Worm (Caenorhabditis elegans): Measurements from ENCODE around the gene F53A2.1.

The F53A2.1 gene

DNA sequence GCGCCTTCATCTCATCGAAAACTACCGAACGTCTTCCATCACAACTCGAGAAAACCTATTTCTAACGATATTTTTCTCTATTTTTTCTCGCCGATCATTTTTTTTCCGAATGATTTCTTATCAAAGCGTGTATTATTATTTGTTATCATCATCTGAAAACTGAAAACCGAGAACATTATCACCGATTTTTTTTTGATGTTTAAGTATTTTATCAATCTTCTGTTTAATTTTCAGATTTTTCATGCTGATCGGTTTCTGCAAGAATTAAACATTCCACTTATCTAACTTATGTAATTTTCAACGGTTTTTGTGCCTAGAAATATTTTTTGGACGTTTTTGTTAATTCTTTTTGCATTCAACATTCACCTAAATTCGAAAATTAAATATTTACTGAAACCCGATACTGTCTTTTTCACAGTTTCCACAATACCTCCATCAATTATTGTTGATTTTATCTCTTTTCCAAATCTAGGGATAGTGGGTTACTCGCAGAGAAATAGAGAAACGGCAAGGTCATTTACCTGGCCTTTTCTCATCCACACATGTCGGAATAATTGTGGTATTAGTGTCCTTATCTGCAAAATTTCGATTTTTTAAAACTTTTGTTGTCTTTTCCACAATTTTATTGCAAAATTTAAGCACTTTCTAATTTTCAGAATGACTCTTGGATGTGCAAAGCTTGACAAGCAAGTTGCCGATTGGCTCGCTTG, 25.8 kb downstream of the F53A2.1 start, which contains the start of gene pgm-2:
TSS of gene pgm-2 (plus strand) at position 657 of the 710 bp plus-strand sequence.
- TF ChIP-seq ref-1 (GFP tag; conservative IDR thresholded peaks at IDR 0.05) = no peak

DNA sequence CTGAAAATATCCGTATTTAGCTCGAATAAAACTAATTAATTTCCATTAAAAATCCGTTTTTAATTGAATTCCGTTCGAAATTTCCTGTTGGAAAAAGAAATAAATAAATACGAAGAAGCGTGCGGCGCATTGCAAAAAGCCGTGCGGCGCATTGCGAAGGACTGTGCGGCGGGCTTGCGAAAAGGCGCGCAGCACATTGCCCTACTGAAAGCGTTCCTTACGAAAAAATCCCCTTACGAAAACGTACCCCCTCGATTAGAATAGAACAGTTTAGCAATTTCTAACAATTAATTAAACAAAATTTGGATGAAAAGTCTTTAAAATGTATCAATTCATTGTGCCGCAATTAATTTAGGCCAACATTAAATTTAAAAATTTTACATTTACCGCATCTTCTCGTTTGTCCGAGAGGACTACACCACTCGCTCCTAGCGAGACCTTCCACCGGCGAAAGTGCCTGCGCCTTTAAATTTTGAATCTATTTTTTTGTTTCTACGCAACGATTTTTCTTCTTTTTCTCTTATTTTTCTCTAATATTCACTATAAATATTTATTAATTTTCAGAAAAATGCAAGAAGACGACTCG, 28.3 kb downstream of the F53A2.1 start, which contains the start of gene npp-18:
TSS of gene npp-18 (plus strand) at position 565 of the 586 bp plus-strand sequence.
- TF ChIP-seq ztf-23 (GFP tag; IDR thresholded peaks at IDR 0.05) (peak; percentile 93), tab-1 (GFP tag; IDR thresholded peaks at IDR 0.05) (peak; percentile 87), ref-1 (GFP tag; conservative IDR thresholded peaks at IDR 0.05) (peak; percentile 64), klf-2 (GFP tag; conservative IDR thresholded peaks at IDR 0.05) (peak; percentile 84), flt-1 (GFP tag; IDR thresholded peaks at IDR 0.05) (peak; percentile 91), T22C8.4 (GFP tag; IDR thresholded peaks at IDR 0.05) (peak; percentile 74), ztf-29 (GFP tag; IDR thresholded peaks at IDR 0.05) (peak; percentile 88)

DNA sequence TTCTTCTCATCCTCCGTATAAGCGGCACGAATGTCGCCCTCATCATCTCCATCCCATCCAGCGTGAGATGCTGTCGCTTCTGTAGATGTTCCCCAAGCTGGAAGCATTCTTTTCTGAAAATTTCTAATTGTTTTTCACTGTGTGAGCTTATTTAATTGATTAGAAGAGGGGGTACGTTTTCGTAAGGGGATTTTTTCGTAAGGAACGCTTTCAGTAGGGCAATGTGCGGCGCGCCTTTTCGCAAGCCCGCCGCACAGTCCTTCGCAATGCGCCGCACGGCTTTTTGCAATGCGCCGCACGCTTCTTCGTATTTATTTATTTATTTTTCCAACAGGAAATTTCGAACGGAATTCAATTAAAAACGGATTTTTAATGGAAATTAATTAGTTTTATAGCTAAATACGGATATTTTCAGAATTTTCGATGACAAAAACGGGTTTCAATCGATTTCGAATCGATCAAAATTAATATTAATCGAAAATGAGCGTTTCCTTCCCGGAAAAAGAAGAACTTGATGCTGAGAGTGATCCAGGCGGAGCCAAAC, 31.6 kb downstream of the F53A2.1 start, which contains the start of gene set-25:
TSS of gene set-25 (minus strand) at position 120 of the 544 bp plus-strand sequence.
- peak; percentile 67 for TF ChIP-seq flt-1 (GFP tag; IDR thresholded peaks at IDR 0.05)
- TF ChIP-seq med-1 (GFP tag; optimal IDR thresholded peaks at IDR 0.05; ENCODE audit: insufficient read depth) = peak; percentile 48
- peak; percentile 77 for TF ChIP-seq klf-2 (GFP tag; conservative IDR thresholded peaks at IDR 0.05)
- peak; percentile 86 for TF ChIP-seq ztf-23 (GFP tag; IDR thresholded peaks at IDR 0.05)
- peak; percentile 34; the same call in 1 of the 2 replicates for TF ChIP-seq tab-1 (GFP tag; IDR thresholded peaks at IDR 0.05)

- TF ChIP-seq klf-2 (GFP tag; conservative IDR thresholded peaks at IDR 0.05) (no peak), med-1 (GFP tag; optimal IDR thresholded peaks at IDR 0.05; ENCODE audit: insufficient read depth) (no peak), flt-1 (GFP tag; IDR thresholded peaks at IDR 0.05) (no peak), cog-1 (tag; optimal IDR thresholded peaks at IDR 0.05) (no peak), ztf-29 (GFP tag; IDR thresholded peaks at IDR 0.05) (no peak)
These were observed 39.2 kb downstream of the F53A2.1 start, which contains the start of gene F56A8.8 for ce11 chrIII:13285421-13285820. Gene F56A8.8 (plus strand): TSS chrIII:13285721.

- TF ChIP-seq klf-2 (GFP tag; conservative IDR thresholded peaks at IDR 0.05) (0 out of 2 replicates have a peak, but pooled peaks have one; percentile 18), ztf-29 (GFP tag; IDR thresholded peaks at IDR 0.05) (no peak)
These were observed 46.6 kb downstream of the F53A2.1 start for ce11 chrIII:13277881-13278500.

ce11 chrIII:13276958-13277357, 47.7 kb downstream of the F53A2.1 start, which contains the start of gene unc-64:
Gene unc-64 (plus strand): TSS chrIII:13277258.
- TF ChIP-seq flt-1 (GFP tag; IDR thresholded peaks at IDR 0.05) = no peak
- no peak for TF ChIP-seq ztf-29 (GFP tag; IDR thresholded peaks at IDR 0.05)
- no peak for TF ChIP-seq tab-1 (GFP tag; IDR thresholded peaks at IDR 0.05)
- no peak for TF ChIP-seq klf-2 (GFP tag; conservative IDR thresholded peaks at IDR 0.05)
- TF ChIP-seq T22C8.4 (GFP tag; IDR thresholded peaks at IDR 0.05) = no peak
- no peak for TF ChIP-seq med-1 (GFP tag; optimal IDR thresholded peaks at IDR 0.05; ENCODE audit: insufficient read depth)
- TF ChIP-seq ztf-23 (GFP tag; IDR thresholded peaks at IDR 0.05) = no peak
- no peak for TF ChIP-seq ref-1 (GFP tag; conservative IDR thresholded peaks at IDR 0.05)
- no peak for TF ChIP-seq cog-1 (tag; optimal IDR thresholded peaks at IDR 0.05)

DNA sequence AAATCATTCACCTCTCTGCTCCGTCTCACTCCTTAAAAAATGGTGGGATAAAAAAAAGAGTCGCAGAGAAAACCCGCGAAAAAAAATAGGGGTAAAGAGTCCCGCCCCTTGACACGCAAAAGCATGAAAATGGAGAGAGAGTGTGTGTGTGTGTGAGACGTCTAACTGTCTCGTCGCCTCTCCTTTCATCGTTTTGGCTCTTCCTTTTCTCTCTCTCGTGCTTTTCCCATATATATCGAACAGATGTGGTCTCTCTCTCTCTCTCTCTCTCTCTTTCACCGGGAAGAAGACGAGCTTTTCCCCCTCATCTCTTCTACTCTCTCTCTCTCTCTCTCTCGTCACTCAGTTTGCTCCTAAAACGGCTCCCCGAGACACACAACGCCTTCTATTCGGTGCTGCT, 48.9 kb downstream of the F53A2.1 start:
- TF ChIP-seq klf-2 (GFP tag; conservative IDR thresholded peaks at IDR 0.05) = no peak
- TF ChIP-seq ztf-29 (GFP tag; IDR thresholded peaks at IDR 0.05) = no peak
- TF ChIP-seq T22C8.4 (GFP tag; IDR thresholded peaks at IDR 0.05) = no peak
- TF ChIP-seq flt-1 (GFP tag; IDR thresholded peaks at IDR 0.05) = no peak
- no peak for TF ChIP-seq tab-1 (GFP tag; IDR thresholded peaks at IDR 0.05)
- no peak for TF ChIP-seq med-1 (GFP tag; optimal IDR thresholded peaks at IDR 0.05; ENCODE audit: insufficient read depth)
- no peak; the same call in 1 of the 2 replicates for TF ChIP-seq ztf-23 (GFP tag; IDR thresholded peaks at IDR 0.05)
- no peak for TF ChIP-seq ref-1 (GFP tag; conservative IDR thresholded peaks at IDR 0.05)
- TF ChIP-seq cog-1 (tag; optimal IDR thresholded peaks at IDR 0.05) = no peak

ce11 chrIII:13272788-13273187, 51.9 kb downstream of the F53A2.1 start:
- no peak for TF ChIP-seq flt-1 (GFP tag; IDR thresholded peaks at IDR 0.05)
- TF ChIP-seq klf-2 (GFP tag; conservative IDR thresholded peaks at IDR 0.05) = no peak

ce11 chrIII:13272227-13272626, 52.4 kb downstream of the F53A2.1 start:
- TF ChIP-seq klf-2 (GFP tag; conservative IDR thresholded peaks at IDR 0.05) (no peak), ztf-29 (GFP tag; IDR thresholded peaks at IDR 0.05) (no peak), ztf-23 (GFP tag; IDR thresholded peaks at IDR 0.05) (no peak), tab-1 (GFP tag; IDR thresholded peaks at IDR 0.05) (no peak), ref-1 (GFP tag; conservative IDR thresholded peaks at IDR 0.05) (no peak), cog-1 (tag; optimal IDR thresholded peaks at IDR 0.05) (no peak), med-1 (GFP tag; optimal IDR thresholded peaks at IDR 0.05; ENCODE audit: insufficient read depth) (no peak), T22C8.4 (GFP tag; IDR thresholded peaks at IDR 0.05) (no peak), flt-1 (GFP tag; IDR thresholded peaks at IDR 0.05) (no peak)
